Worm (Caenorhabditis elegans) whole organism, L3 larva: ENCODE data around the gene C49A9.2.

Source experiments
- ceh-28 ChIP-seq: fragments of 150-350 bp; optimal IDR thresholded peaks from 2 replicates; lab custom pipeline; 2014; ENCODE audit warnings: missing biosample characterization, missing genetic modification reagents, missing genetic modification characterization
- ceh-82 ChIP-seq: fragments of 150-350 bp; optimal IDR thresholded peaks from 2 replicates; lab custom pipeline; 2014; ENCODE audit warnings: missing biosample characterization, missing genetic modification characterization
- fos-1 ChIP-seq: fragments of 150-350 bp; optimal IDR thresholded peaks from 2 replicates; lab custom pipeline; 2014; ENCODE audit warnings: missing biosample characterization, missing genetic modification characterization
- lin-39 ChIP-seq: fragments of 150-350 bp; optimal IDR thresholded peaks from 2 replicates; lab custom pipeline; 2018; ENCODE audit warnings: missing biosample characterization, missing genetic modification reagents, missing genetic modification characterization
- nfya-1 ChIP-seq: sonication (generic microtip); optimal IDR thresholded peaks from 2 replicates; lab custom pipeline; 2017; ENCODE audit warnings: missing genetic modification characterization, mild to moderate bottlenecking, missing compliant biosample characterization, antibody characterized with exemption, moderate library complexity; ENCODE audit not compliant: insufficient read depth
- nhr-12 ChIP-seq: fragments of 150-350 bp; optimal IDR thresholded peaks from 2 replicates; lab custom pipeline; 2014; ENCODE audit warnings: missing biosample characterization, missing genetic modification characterization
- nhr-67 ChIP-seq: fragments of 150-350 bp; optimal IDR thresholded peaks from 2 replicates; lab custom pipeline; 2014; ENCODE audit warnings: missing biosample characterization, missing genetic modification characterization
- pqm-1 ChIP-seq: fragments of 150-350 bp; optimal IDR thresholded peaks from 2 replicates; lab custom pipeline; 2017; ENCODE audit warnings: missing biosample characterization, missing genetic modification characterization, inconsistent platforms

ce11 chrIV:6210574-6210973 is 14.7 kb upstream of the C49A9.2 start, which contains the start of the genes ugt-24 and C49A9.6:
- TF ChIP-seq ceh-82 (no peak), fos-1 (tag; lab: Kevin White, UChicago) (no peak), ceh-28 (tag; lab: Kevin White, UChicago) (no peak), lin-39 (tag; lab: Kevin White, UChicago) (no peak), pqm-1 (tag; lab: Kevin White, UChicago) (peak; percentile 59), nfya-1 (tag; lab: Kevin White, UChicago) (no peak), nhr-12 (tag; lab: Kevin White, UChicago) (no peak), nhr-67 (no peak)
